Fruit fly (Drosophila melanogaster) whole organism, embryonic: ENCODE data around the gene Kdm5.

Source experiments
- Blimp-1 ChIP-seq: fragments of 200-800 bp; sonication (Bioruptor generic); optimal IDR thresholded peaks from 3 replicates; lab custom pipeline; 2018; ENCODE audit warnings: missing biosample characterization, missing genetic modification characterization, mild to moderate bottlenecking, moderate library complexity, missing genetic modification reagents
- CG10147 ChIP-seq: fragments of 200-800 bp; sonication (Bioruptor generic); optimal IDR thresholded peaks from 2 replicates; lab custom pipeline; 2019; ENCODE audit warnings: missing biosample characterization, mild to moderate bottlenecking, missing genetic modification characterization, moderate library complexity
- CG10209 ChIP-seq: fragments of 200-800 bp; sonication (Bioruptor generic); optimal IDR thresholded peaks from 3 replicates; lab custom pipeline; 2017; ENCODE audit warnings: missing biosample characterization, mild to moderate bottlenecking, missing genetic modification characterization, missing genetic modification reagents
- CG10654 ChIP-seq: fragments of 200-800 bp; sonication (Bioruptor generic); optimal IDR thresholded peaks from 2 replicates; lab custom pipeline; 2016; ENCODE audit warnings: missing biosample characterization, missing genetic modification characterization
- CG11247 ChIP-seq: fragments of 200-800 bp; sonication (Bioruptor generic); IDR thresholded peaks from 2 replicates; pipeline ENCODE4 v1.3.6; 2022; ENCODE audit warnings: missing biosample characterization, missing genetic modification characterization
- CG11456 ChIP-seq: fragments of 200-800 bp; sonication (Bioruptor generic); IDR thresholded peaks from 3 replicates; pipeline ENCODE4 v1.3.6; 2022; ENCODE audit warnings: missing biosample characterization, missing genetic modification characterization
- CG11695 ChIP-seq: fragments of 200-800 bp; sonication (Bioruptor generic); IDR thresholded peaks from 3 replicates; pipeline ENCODE4 v1.3.6; 2022; ENCODE audit warnings: missing biosample characterization, missing genetic modification characterization
- CG12391 ChIP-seq: fragments of 200-800 bp; sonication (Bioruptor generic); optimal IDR thresholded peaks from 3 replicates; lab custom pipeline; 2018; ENCODE audit warnings: missing biosample characterization, mild to moderate bottlenecking, missing genetic modification characterization, moderate library complexity
- CG13624 ChIP-seq: fragments of 200-800 bp; sonication (Bioruptor generic); optimal IDR thresholded peaks from 2 replicates; lab custom pipeline; 2016; ENCODE audit warnings: missing biosample characterization, missing genetic modification characterization
- CG14014 ChIP-seq: fragments of 200-800 bp; sonication (Bioruptor generic); IDR thresholded peaks from 2 replicates; pipeline ENCODE4 v1.3.6; 2022; ENCODE audit warnings: missing biosample characterization, missing genetic modification characterization
- CG17912 ChIP-seq: fragments of 200-800 bp; sonication (Bioruptor generic); optimal IDR thresholded peaks from 2 replicates; lab custom pipeline; 2018; ENCODE audit warnings: missing biosample characterization, mild to moderate bottlenecking, missing genetic modification characterization
- CG18764 ChIP-seq: fragments of 200-800 bp; sonication (Bioruptor generic); optimal IDR thresholded peaks from 3 replicates; lab custom pipeline; 2016; ENCODE audit warnings: missing biosample characterization, missing genetic modification characterization
- CG2129 ChIP-seq: fragments of 200-800 bp; sonication (Bioruptor generic); IDR thresholded peaks from 2 replicates; pipeline ENCODE4 v1.3.6; 2022; ENCODE audit warnings: missing biosample characterization, missing genetic modification characterization; ENCODE audit not compliant: partially characterized antibody
- CG30020 ChIP-seq: fragments of 200-800 bp; optimal IDR thresholded peaks from 2 replicates; lab custom pipeline; 2019; ENCODE audit warnings: missing biosample characterization, mild to moderate bottlenecking, missing genetic modification characterization, moderate library complexity
- CG30431 ChIP-seq: fragments of 200-800 bp; sonication (Bioruptor generic); optimal IDR thresholded peaks from 2 replicates; lab custom pipeline; 2017; ENCODE audit warnings: missing biosample characterization, missing genetic modification characterization
- CG31388 ChIP-seq: fragments of 200-800 bp; sonication (Bioruptor generic); optimal IDR thresholded peaks from 2 replicates; lab custom pipeline; 2016; ENCODE audit warnings: missing biosample characterization, missing genetic modification characterization
- CG33213 ChIP-seq: fragments of 200-800 bp; sonication (Bioruptor generic); optimal IDR thresholded peaks from 3 replicates; lab custom pipeline; 2016; ENCODE audit warnings: missing biosample characterization, missing genetic modification characterization
- CG33557 ChIP-seq: fragments of 200-800 bp; sonication (Bioruptor generic); optimal IDR thresholded peaks from 2 replicates; lab custom pipeline; 2019; ENCODE audit warnings: missing biosample characterization, mild to moderate bottlenecking, missing genetic modification characterization, moderate library complexity
- CG3407 ChIP-seq: fragments of 200-800 bp; sonication (Bioruptor generic); optimal IDR thresholded peaks from 2 replicates; lab custom pipeline; 2018; ENCODE audit warnings: missing biosample characterization, mild to moderate bottlenecking, missing genetic modification characterization
- CG3838 ChIP-seq: fragments of 200-800 bp; sonication (Bioruptor generic); optimal IDR thresholded peaks from 3 replicates; lab custom pipeline; 2016; ENCODE audit warnings: missing biosample characterization, missing genetic modification characterization
- CG4424 ChIP-seq: fragments of 200-800 bp; sonication (Bioruptor generic); optimal IDR thresholded peaks from 3 replicates; lab custom pipeline; 2016; ENCODE audit warnings: missing biosample characterization, missing genetic modification characterization
- CG7745 ChIP-seq: fragments of 200-800 bp; sonication (Bioruptor generic); optimal IDR thresholded peaks from 2 replicates; lab custom pipeline; 2018; ENCODE audit warnings: missing biosample characterization, mild to moderate bottlenecking, missing genetic modification characterization, moderate library complexity
- CG7839 ChIP-seq: fragments of 200-800 bp; sonication (Bioruptor generic); optimal IDR thresholded peaks from 3 replicates; lab custom pipeline; 2018; ENCODE audit warnings: missing biosample characterization, mild to moderate bottlenecking, missing genetic modification characterization, moderate library complexity
- CG7963 ChIP-seq: fragments of 200-800 bp; sonication (Bioruptor generic); IDR thresholded peaks from 3 replicates; pipeline ENCODE4 v1.3.6; 2022; ENCODE audit warnings: missing biosample characterization, missing genetic modification characterization; ENCODE audit not compliant: partially characterized antibody
- CTCF ChIP-seq: fragments of 200-800 bp; sonication (Bioruptor generic); optimal IDR thresholded peaks from 2 replicates; lab custom pipeline; 2017; ENCODE audit warnings: missing biosample characterization, mild to moderate bottlenecking, missing genetic modification characterization, moderate library complexity
- CkIIα-i1 ChIP-seq: fragments of 200-800 bp; sonication (Bioruptor generic); IDR thresholded peaks from 2 replicates; pipeline ENCODE4 v1.3.6; 2022; ENCODE audit warnings: missing biosample characterization, missing genetic modification characterization
- ERR ChIP-seq: fragments of 200-800 bp; sonication (Bioruptor generic); optimal IDR thresholded peaks from 2 replicates; lab custom pipeline; 2016; ENCODE audit warnings: missing biosample characterization, missing genetic modification characterization
- HmgD ChIP-seq: fragments of 200-800 bp; sonication (Bioruptor generic); optimal IDR thresholded peaks from 3 replicates; lab custom pipeline; 2016; ENCODE audit warnings: missing biosample characterization, missing genetic modification characterization
- Hr3 ChIP-seq: fragments of 200-800 bp; sonication (Bioruptor generic); optimal IDR thresholded peaks from 3 replicates; lab custom pipeline; 2016; ENCODE audit warnings: missing biosample characterization, missing genetic modification characterization
- Lhr ChIP-seq: fragments of 200-800 bp; sonication (Bioruptor generic); optimal IDR thresholded peaks from 3 replicates; lab custom pipeline; 2017; ENCODE audit warnings: mild to moderate bottlenecking, missing biosample characterization, missing genetic modification reagents, missing genetic modification characterization
- MTF-1 ChIP-seq: fragments of 200-800 bp; sonication (Bioruptor generic); optimal IDR thresholded peaks from 2 replicates; lab custom pipeline; 2018; ENCODE audit warnings: missing biosample characterization, mild to moderate bottlenecking, missing genetic modification characterization, borderline replicate concordance
- NfI ChIP-seq: fragments of 200-800 bp; sonication (Bioruptor generic); optimal IDR thresholded peaks from 3 replicates; lab custom pipeline; 2018; ENCODE audit warnings: missing biosample characterization, mild to moderate bottlenecking, missing genetic modification characterization, moderate library complexity
- Sin3A ChIP-seq: fragments of >200 bp; optimal IDR thresholded peaks from 2 replicates; lab custom pipeline; 2018
- Six4 ChIP-seq: fragments of 200-800 bp; sonication (Bioruptor generic); optimal IDR thresholded peaks from 2 replicates; lab custom pipeline; 2016; ENCODE audit warnings: missing biosample characterization, missing genetic modification characterization
- az2 ChIP-seq: fragments of 200-800 bp; sonication (Bioruptor generic); optimal IDR thresholded peaks from 3 replicates; lab custom pipeline; 2016; ENCODE audit warnings: missing biosample characterization, missing genetic modification characterization
- bbx ChIP-seq: fragments of 200-800 bp; sonication (Bioruptor generic); IDR thresholded peaks from 2 replicates; pipeline ENCODE4 v1.3.6; 2022; ENCODE audit warnings: missing biosample characterization, missing genetic modification characterization; ENCODE audit not compliant: partially characterized antibody
- dmrt11E ChIP-seq: fragments of 200-800 bp; sonication (Bioruptor generic); optimal IDR thresholded peaks from 3 replicates; lab custom pipeline; 2018; ENCODE audit warnings: missing biosample characterization, mild to moderate bottlenecking, missing genetic modification characterization, moderate library complexity
- eyg ChIP-seq: fragments of 200-800 bp; sonication (Bioruptor generic); optimal IDR thresholded peaks from 3 replicates; lab custom pipeline; 2016; ENCODE audit warnings: missing biosample characterization, missing genetic modification characterization
- fru ChIP-seq: fragments of >200 bp; optimal IDR thresholded peaks from 2 replicates; lab custom pipeline; 2017
- gsb-n ChIP-seq: fragments of 200-800 bp; sonication (Bioruptor generic); optimal IDR thresholded peaks from 3 replicates; lab custom pipeline; 2018; ENCODE audit warnings: missing biosample characterization, mild to moderate bottlenecking, missing genetic modification characterization
- hbn ChIP-seq: fragments of 200-800 bp; sonication (Bioruptor generic); IDR thresholded peaks from 2 replicates; pipeline ENCODE4 v1.3.6; 2022; ENCODE audit warnings: missing biosample characterization, missing genetic modification characterization; ENCODE audit not compliant: partially characterized antibody
- ind ChIP-seq: fragments of 200-800 bp; sonication (Bioruptor generic); optimal IDR thresholded peaks from 3 replicates; lab custom pipeline; 2016; ENCODE audit warnings: missing biosample characterization, missing genetic modification characterization
- jumu ChIP-seq: fragments of 200-800 bp; sonication (Bioruptor generic); optimal IDR thresholded peaks from 3 replicates; lab custom pipeline; 2016; ENCODE audit warnings: missing biosample characterization, missing genetic modification characterization
- lmd ChIP-seq: fragments of 200-800 bp; sonication (Bioruptor generic); IDR thresholded peaks from 2 replicates; pipeline ENCODE4 v1.3.6; 2022; ENCODE audit warnings: missing biosample characterization, missing genetic modification characterization
- luna ChIP-seq: fragments of 200-800 bp; sonication (Bioruptor generic); optimal IDR thresholded peaks from 2 replicates; lab custom pipeline; 2016; ENCODE audit warnings: missing biosample characterization, missing genetic modification characterization
- mld ChIP-seq: fragments of 200-800 bp; sonication (Bioruptor generic); IDR thresholded peaks from 3 replicates; pipeline ENCODE4 v1.3.6; 2022; ENCODE audit warnings: missing biosample characterization, missing genetic modification characterization; ENCODE audit not compliant: partially characterized antibody
- oc ChIP-seq: fragments of 200-800 bp; sonication (Bioruptor generic); optimal IDR thresholded peaks from 2 replicates; lab custom pipeline; 2018; ENCODE audit warnings: missing biosample characterization, mild to moderate bottlenecking, missing genetic modification characterization, moderate library complexity
- odd ChIP-seq: fragments of 200-800 bp; sonication (Bioruptor generic); optimal IDR thresholded peaks from 2 replicates; lab custom pipeline; 2017; ENCODE audit warnings: missing biosample characterization, mild to moderate bottlenecking, missing genetic modification characterization
- pzg ChIP-seq: fragments of 200-800 bp; sonication (Bioruptor generic); optimal IDR thresholded peaks from 3 replicates; lab custom pipeline; 2018; ENCODE audit warnings: missing biosample characterization, mild to moderate bottlenecking, missing genetic modification characterization, moderate library complexity
- salm ChIP-seq: fragments of 200-800 bp; sonication (Bioruptor generic); optimal IDR thresholded peaks from 2 replicates; lab custom pipeline; 2018; ENCODE audit warnings: missing biosample characterization, mild to moderate bottlenecking, missing genetic modification characterization
- toy ChIP-seq: fragments of 200-800 bp; sonication (Bioruptor generic); IDR thresholded peaks from 2 replicates; pipeline ENCODE4 v1.3.6; 2022; ENCODE audit warnings: missing biosample characterization, missing genetic modification characterization
- zen2 ChIP-seq: fragments of 200-800 bp; sonication (Bioruptor generic); IDR thresholded peaks from 3 replicates; pipeline ENCODE4 v1.3.6; 2022; ENCODE audit warnings: missing biosample characterization, missing genetic modification characterization; ENCODE audit not compliant: partially characterized antibody

Gene Kdm5

dm6 chr2L:5980862-5981432, 18.4 kb downstream of the Kdm5 start, which contains the start of gene chic (continued):
- TF ChIP-seq CG33557 (GFP tag; lab: Kevin White, UChicago) (no peak), jumu (GFP tag; lab: Kevin White, UChicago) (no peak), Sin3A (lab: Kevin White, UChicago) (no peak), Lhr (GFP tag; lab: Kevin White, UChicago) (no peak), hbn (GFP tag; lab: Robert Waterston, UW) (no peak), CG7745 (tag; lab: Kevin White, UChicago) (peak; percentile 85), CG3838 (GFP tag; lab: Kevin White, UChicago) (no peak), CG11695 (GFP tag; lab: Robert Waterston, UW) (no peak), CG12391 (no peak), fru (no peak), CG2129 (no peak), CG11456 (no peak), HmgD (GFP tag; lab: Kevin White, UChicago) (peak; percentile 38), CG10147 (no peak), salm (tag; lab: Kevin White, UChicago) (no peak), eyg (GFP tag; lab: Kevin White, UChicago) (no peak), CG33213 (GFP tag; lab: Kevin White, UChicago) (peak; percentile 48), CG11247 (no peak), CG17912 (GFP tag; lab: Kevin White, UChicago) (no peak), CG31388 (GFP tag; lab: Kevin White, UChicago) (no peak), pzg (peak; percentile 85), CG10209 (GFP tag; lab: Kevin White, UChicago) (no peak), CG7963 (GFP tag; lab: Robert Waterston, UW) (no peak), gsb-n (no peak), Blimp-1 (GFP tag; lab: Kevin White, UChicago) (no peak), CG14014 (GFP tag; lab: Robert Waterston, UW) (no peak), CG4424 (no peak), NfI (no peak), Hr3 (GFP tag; lab: Kevin White, UChicago) (peak; percentile 6), CG7839 (tag; lab: Kevin White, UChicago) (peak; percentile 7), az2 (GFP tag; lab: Kevin White, UChicago) (no peak), MTF-1 (no peak), ERR (GFP tag; lab: Kevin White, UChicago) (peak; percentile 3), CG10654 (GFP tag; lab: Kevin White, UChicago) (no peak), CkIIα-i1 (GFP tag; lab: Robert Waterston, UW) (no peak), CG30431 (no peak), ind (peak; percentile 26), luna (GFP tag; lab: Kevin White, UChicago) (no peak), mld (no peak), dmrt11E (tag; lab: Kevin White, UChicago) (no peak), bbx (GFP tag; lab: Robert Waterston, UW) (no peak), lmd (GFP tag; lab: Robert Waterston, UW) (no peak), zen2 (GFP tag; lab: Robert Waterston, UW) (no peak), Six4 (no peak), CTCF (GFP tag; lab: Kevin White, UChicago) (no peak), CG3407 (GFP tag; lab: Kevin White, UChicago) (no peak), toy (GFP tag; lab: Robert Waterston, UW) (no peak), CG13624 (GFP tag; lab: Kevin White, UChicago) (no peak), odd (no peak), CG18764 (no peak), oc (no peak), CG30020 (tag; lab: Kevin White, UChicago) (peak; percentile 79)
